Worm (Caenorhabditis elegans) whole organism, L2 larva: ENCODE results near the gene R01E6.2.
A peak's percentile ranks its signal among the peaks of the same experiment; 100 is the strongest.

Source experiments
- C34F6.9 ChIP-seq: fragments of 150-350 bp; optimal IDR thresholded peaks from 2 replicates; lab custom pipeline; 2014; ENCODE audit warnings: missing biosample characterization, missing genetic modification characterization
- F13H6.1 ChIP-seq: sonication (generic microtip); optimal IDR thresholded peaks from 2 replicates; lab custom pipeline; 2016; ENCODE audit warnings: missing genetic modification characterization, missing compliant biosample characterization
- R02D3.7 ChIP-seq: fragments of 150-350 bp; optimal IDR thresholded peaks from 2 replicates; lab custom pipeline; 2014; ENCODE audit warnings: missing biosample characterization, missing genetic modification characterization
- Y55F3AM.14 ChIP-seq: fragments of 200-800 bp; sonication (Bioruptor generic); optimal IDR thresholded peaks from 2 replicates; lab custom pipeline; 2018; ENCODE audit warnings: mild to moderate bottlenecking, missing genetic modification characterization, missing compliant biosample characterization
- ZK546.5 ChIP-seq: sonication (generic microtip); optimal IDR thresholded peaks from 2 replicates; lab custom pipeline; 2017; ENCODE audit warnings: missing biosample characterization, missing genetic modification characterization
- alr-1 ChIP-seq: fragments of 150-350 bp; optimal IDR thresholded peaks from 2 replicates; lab custom pipeline; 2014; ENCODE audit warnings: missing biosample characterization, missing genetic modification characterization
- aly-2 ChIP-seq: fragments of 150-350 bp; optimal IDR thresholded peaks from 2 replicates; lab custom pipeline; 2014; ENCODE audit warnings: missing biosample characterization, missing genetic modification characterization
- ama-1 ChIP-seq: fragments of 150-350 bp; optimal IDR thresholded peaks from 2 replicates; lab custom pipeline; 2018; ENCODE audit warnings: inconsistent platforms
- ceh-16 ChIP-seq: fragments of 150-350 bp; optimal IDR thresholded peaks from 2 replicates; lab custom pipeline; 2014; ENCODE audit warnings: missing biosample characterization, missing genetic modification characterization
- crh-2 ChIP-seq: sonication (generic microtip); optimal IDR thresholded peaks from 2 replicates; lab custom pipeline; 2017; ENCODE audit warnings: missing biosample characterization, missing genetic modification characterization
- egl-27 ChIP-seq: sonication (generic microtip); optimal IDR thresholded peaks from 3 replicates; lab custom pipeline; 2017; ENCODE audit warnings: missing biosample characterization, missing genetic modification reagents, missing genetic modification characterization
- fos-1 ChIP-seq: fragments of 150-350 bp; optimal IDR thresholded peaks from 2 replicates; lab custom pipeline; 2014; ENCODE audit warnings: missing biosample characterization, missing genetic modification characterization
- lin-11 ChIP-seq: fragments of 150-350 bp; sonication (generic microtip); optimal IDR thresholded peaks from 2 replicates; lab custom pipeline; 2014; ENCODE audit warnings: missing biosample characterization, missing genetic modification characterization, inconsistent platforms, mixed read lengths
- lin-13 ChIP-seq: fragments of 150-350 bp; optimal IDR thresholded peaks from 2 replicates; lab custom pipeline; 2014; ENCODE audit warnings: missing biosample characterization, missing genetic modification reagents, missing genetic modification characterization
- lin-39 ChIP-seq: fragments of 150-350 bp; optimal IDR thresholded peaks from 2 replicates; lab custom pipeline; 2014; ENCODE audit warnings: missing biosample characterization, missing genetic modification reagents, missing genetic modification characterization
- lsy-2 ChIP-seq, 2 experiments: fragments of 150-350 bp in 1 of 2; sonication (generic microtip) in 1 of 2; optimal IDR thresholded peaks; 2 replicates each; lab custom pipeline; 2014 to 2017; ENCODE audit warnings: missing biosample characterization in 2 of 2, missing genetic modification characterization in 2 of 2
- mab-5 ChIP-seq: fragments of 150-350 bp; optimal IDR thresholded peaks from 2 replicates; lab custom pipeline; 2014; ENCODE audit warnings: missing biosample characterization, missing genetic modification characterization
- mbf-1 ChIP-seq: sonication (generic microtip); optimal IDR thresholded peaks from 2 replicates; lab custom pipeline; 2017; ENCODE audit warnings: missing biosample characterization, missing genetic modification characterization
- nhr-129 ChIP-seq: fragments of 150-350 bp; optimal IDR thresholded peaks from 2 replicates; lab custom pipeline; 2014; ENCODE audit warnings: missing biosample characterization, missing genetic modification characterization
- nhr-25 ChIP-seq: fragments of 150-350 bp; sonication (generic microtip); optimal IDR thresholded peaks from 3 replicates; lab custom pipeline; 2014; ENCODE audit warnings: missing biosample characterization, missing genetic modification characterization
- nhr-6 ChIP-seq: fragments of 150-350 bp; optimal IDR thresholded peaks from 2 replicates; lab custom pipeline; 2014; ENCODE audit warnings: missing biosample characterization, missing genetic modification characterization
- peb-1 ChIP-seq: fragments of 150-350 bp; optimal IDR thresholded peaks from 2 replicates; lab custom pipeline; 2014; ENCODE audit warnings: missing biosample characterization, missing genetic modification characterization
- sem-4 ChIP-seq: fragments of 150-350 bp; optimal IDR thresholded peaks from 2 replicates; lab custom pipeline; 2014; ENCODE audit warnings: missing biosample characterization, missing genetic modification reagents, missing genetic modification characterization
- skn-1 ChIP-seq: sonication (generic microtip); optimal IDR thresholded peaks from 2 replicates; lab custom pipeline; 2017; ENCODE audit warnings: missing biosample characterization, missing genetic modification characterization
- sma-3 ChIP-seq: sonication (generic microtip); optimal IDR thresholded peaks from 2 replicates; lab custom pipeline; 2016; ENCODE audit warnings: missing genetic modification reagents, missing genetic modification characterization, missing compliant biosample characterization
- sma-9 ChIP-seq, 2 experiments: fragments of 150-350 bp in 1 of 2; sonication (generic microtip) in 1 of 2; optimal IDR thresholded peaks; 2 replicates each; lab custom pipeline; 2014 to 2016; ENCODE audit warnings: missing genetic modification characterization in 2 of 2, mild to moderate bottlenecking in 1 of 2, missing biosample characterization in 1 of 2, missing compliant biosample characterization in 1 of 2, missing genetic modification reagents in 1 of 2, moderate library complexity in 1 of 2
- unc-55 ChIP-seq: fragments of 150-350 bp; sonication (generic microtip); optimal IDR thresholded peaks from 3 replicates; lab custom pipeline; 2014; ENCODE audit warnings: missing biosample characterization, missing genetic modification reagents, missing genetic modification characterization
- zag-1 ChIP-seq: fragments of 150-350 bp; optimal IDR thresholded peaks from 2 replicates; lab custom pipeline; 2014; ENCODE audit warnings: missing biosample characterization, missing genetic modification characterization

Gene R01E6.2

DNA sequence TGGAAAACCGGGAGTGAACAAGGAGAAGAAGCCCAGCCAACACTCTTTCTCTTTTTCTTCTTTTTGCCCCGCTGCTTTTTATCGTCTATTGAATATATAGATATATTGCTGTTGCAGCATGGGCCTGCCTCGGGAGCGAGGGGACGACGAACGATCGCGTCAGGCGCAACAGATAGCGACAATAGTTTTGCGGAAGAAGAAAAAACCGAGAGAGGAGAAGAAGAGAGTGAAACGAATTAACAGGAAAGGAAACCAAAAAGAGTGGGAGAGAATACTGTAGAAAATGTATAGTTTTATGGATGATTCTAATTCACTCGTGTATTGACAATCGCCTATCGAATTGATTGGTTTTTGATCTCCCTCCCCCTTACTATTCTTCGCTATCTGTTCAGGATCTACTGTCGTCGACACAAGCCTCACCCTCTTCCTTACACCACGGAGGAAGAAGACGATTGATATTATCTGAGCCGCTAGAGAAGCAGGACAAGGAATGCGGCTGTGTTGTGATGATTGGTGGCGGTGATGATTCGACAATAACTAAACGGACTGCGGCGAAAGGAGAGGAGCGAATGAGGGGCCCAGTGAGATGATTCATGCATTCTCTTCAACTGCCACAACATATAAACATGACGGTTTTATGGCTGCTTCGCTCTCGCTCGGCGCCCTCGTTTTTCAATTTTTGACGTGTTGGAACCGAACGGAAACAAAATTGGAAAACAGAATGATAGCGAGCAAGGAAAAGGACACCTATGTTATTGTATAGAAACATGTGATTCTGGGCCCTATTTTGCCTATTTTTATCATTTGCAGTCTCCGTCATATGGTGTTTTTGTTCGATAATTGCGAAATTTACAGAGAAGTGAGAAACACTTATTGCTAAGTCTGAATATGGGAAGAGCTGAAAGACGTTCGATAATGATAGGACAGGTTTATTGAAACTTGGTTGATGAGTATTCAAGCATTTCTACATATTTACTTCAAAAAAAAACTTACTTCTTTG is 39.8 kb downstream of the R01E6.2 start:
- TF ChIP-seq mbf-1 (tag; lab: Kevin White, UChicago) = no peak
- peak in 1 of 2 experiments; percentile 8 for TF ChIP-seq lsy-2 (tag; optimal IDR thresholded peaks at IDR 0.05; lab: Kevin White, UChicago)
- TF ChIP-seq ama-1 (lab: Kevin White, UChicago) = no peak
- TF ChIP-seq sma-9 (GFP tag; optimal IDR thresholded peaks at IDR 0.05; lab: Kevin White, UChicago) = peak; percentile 32
- no peak for TF ChIP-seq sma-9 (tag; optimal IDR thresholded peaks at IDR 0.05; lab: Kevin White, UChicago)
- TF ChIP-seq R02D3.7 (tag; lab: Kevin White, UChicago) = no peak
- no peak for TF ChIP-seq skn-1 (tag; lab: Kevin White, UChicago)
- TF ChIP-seq lin-13 (GFP tag; lab: Kevin White, UChicago) = no peak
- TF ChIP-seq egl-27 (tag; lab: Kevin White, UChicago) = no peak
- no peak for TF ChIP-seq aly-2 (tag; lab: Kevin White, UChicago)
- no peak for TF ChIP-seq fos-1
- TF ChIP-seq nhr-6 (tag; lab: Kevin White, UChicago) = no peak
- TF ChIP-seq, all 48 proteins: peak for 2

DNA sequence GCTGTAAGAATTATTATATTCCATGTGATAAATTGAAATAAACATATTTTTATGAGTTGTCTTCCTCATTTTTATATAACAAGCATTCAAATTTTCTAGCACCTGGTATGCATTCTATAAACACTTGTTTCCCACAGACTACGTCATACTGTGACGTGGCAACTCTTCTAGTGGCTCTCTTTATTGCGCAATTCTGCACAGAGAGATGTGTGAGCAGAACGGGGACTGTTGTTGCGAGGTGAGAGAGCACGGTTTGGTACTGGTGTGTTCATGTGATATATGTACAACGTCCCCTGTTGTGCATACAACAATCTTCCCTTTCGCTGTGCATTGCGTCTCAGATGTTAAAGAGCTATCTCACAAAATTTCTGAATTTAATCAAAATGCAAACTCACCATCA is 41.2 kb downstream of the R01E6.2 start:
- no peak for TF ChIP-seq egl-27 (tag; lab: Kevin White, UChicago)
- no peak for TF ChIP-seq Y55F3AM.14 (GFP tag; lab: Kevin White, UChicago)
- no peak for TF ChIP-seq peb-1 (tag; lab: Kevin White, UChicago)
- no peak for TF ChIP-seq F13H6.1 (tag; lab: Kevin White, UChicago)
- TF ChIP-seq zag-1 (tag; lab: Kevin White, UChicago) = no peak
- no peak for TF ChIP-seq sma-9 (GFP tag; optimal IDR thresholded peaks at IDR 0.05; lab: Kevin White, UChicago)
- TF ChIP-seq sma-9 (tag; optimal IDR thresholded peaks at IDR 0.05; lab: Kevin White, UChicago) = no peak
- no peak for TF ChIP-seq sma-3 (GFP tag; lab: Kevin White, UChicago)
- TF ChIP-seq aly-2 (tag; lab: Kevin White, UChicago) = no peak
- TF ChIP-seq ZK546.5 (tag; lab: Kevin White, UChicago) = no peak
- TF ChIP-seq, all 48 proteins: peak for 0

DNA sequence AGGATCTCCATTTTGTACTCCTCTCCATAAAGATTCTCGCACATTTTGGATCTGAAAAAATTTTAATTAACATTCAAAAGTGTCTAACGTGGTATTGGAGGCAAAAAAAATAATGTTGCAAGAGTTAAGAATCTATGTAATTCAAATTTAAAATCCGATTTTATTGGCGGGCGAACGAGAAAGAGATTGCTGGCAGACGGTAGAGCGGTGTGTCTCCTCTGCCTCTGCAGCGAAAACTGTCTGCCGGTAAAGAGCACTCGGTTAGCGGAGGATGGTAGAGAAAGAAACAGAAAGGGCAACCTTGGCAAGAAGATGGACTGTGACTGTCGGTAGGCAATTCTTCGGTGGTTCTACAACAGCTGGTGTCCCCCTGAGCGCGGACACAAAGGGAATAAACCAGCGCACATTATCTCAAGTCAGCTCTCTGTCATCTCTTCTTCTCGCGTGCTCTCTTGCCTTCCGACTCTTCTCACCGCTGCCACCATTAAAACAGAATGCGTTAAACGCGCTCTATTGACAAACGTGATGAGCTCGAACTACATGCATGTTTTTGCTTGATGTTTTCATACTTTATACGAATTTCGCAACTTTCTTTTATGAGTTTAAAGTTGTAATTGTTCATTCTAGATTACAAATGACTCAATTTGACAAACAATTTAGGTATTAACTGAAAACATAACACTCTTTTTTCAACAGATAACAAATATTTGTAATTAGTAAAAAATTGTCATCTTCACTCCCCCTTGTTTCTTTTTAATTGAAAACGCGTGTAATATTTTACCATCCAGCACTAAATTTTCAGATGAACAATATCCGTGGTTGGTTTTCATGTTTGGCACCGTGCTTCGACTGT is 47.2 kb downstream of the R01E6.2 start, which contains the start of the genes cdk-4 and F18H3.1:
Gene cdk-4, minus strand, starts transcription at position 51 of the 853 bp plus-strand sequence.
Gene F18H3.1, plus strand, starts transcription at position 803 of the 853 bp plus-strand sequence.
- TF ChIP-seq alr-1 (tag; lab: Kevin White, UChicago) (no peak), sem-4 (tag; lab: Kevin White, UChicago) (peak; percentile 52), lsy-2 (tag; optimal IDR thresholded peaks at IDR 0.05; lab: Kevin White, UChicago) (peak in 1 of 2 experiments; percentile 52), zag-1 (tag; lab: Kevin White, UChicago) (peak; percentile 1), lin-13 (GFP tag; lab: Kevin White, UChicago) (peak; percentile 12), nhr-129 (tag; lab: Kevin White, UChicago) (peak; percentile 77), mab-5 (tag; lab: Kevin White, UChicago) (no peak), fos-1 (peak; percentile 20), lin-39 (tag; lab: Kevin White, UChicago) (no peak), nhr-25 (tag; lab: Kevin White, UChicago) (peak; percentile 23), F13H6.1 (tag; lab: Kevin White, UChicago) (peak; percentile 15), ceh-16 (tag; lab: Kevin White, UChicago) (peak; percentile 29), crh-2 (peak; percentile 56), unc-55 (peak; percentile 94), C34F6.9 (peak; percentile 81), ama-1 (lab: Kevin White, UChicago) (no peak), lin-11 (tag; lab: Kevin White, UChicago) (no peak), sma-3 (GFP tag; lab: Kevin White, UChicago) (no peak)
- TF ChIP-seq, all 48 proteins: peak for 12
